Worm (Caenorhabditis elegans) whole organism, dauer: Measurements from ENCODE around the gene F52E4.5.

ENCODE experiments used
- unc-62 ChIP-seq: sonication (generic microtip); optimal IDR thresholded peaks from 2 replicates; lab custom pipeline; 2017; ENCODE audit warnings: missing biosample characterization, missing genetic modification reagents, missing genetic modification characterization

F52E4.5 gene

ce11 chrX:3087245-3087644 lies at the start of gene F52E4.5:
Gene F52E4.5, minus strand, starts transcription at chrX:3087345.
- no peak for TF ChIP-seq unc-62 (GFP tag; lab: Kevin White, UChicago)

- no peak for TF ChIP-seq unc-62 (GFP tag; lab: Kevin White, UChicago)
These were observed 48.0 kb upstream of the F52E4.5 start, which contains the start of gene K10B3.1 for ce11 chrX:3135186-3135585. Gene K10B3.1, plus strand, starts transcription at chrX:3135486.

ce11 chrX:3127626-3128142 lies 40.5 kb upstream of the F52E4.5 start:
- TF ChIP-seq unc-62 (GFP tag; lab: Kevin White, UChicago), result no peak

- no peak for TF ChIP-seq unc-62 (GFP tag; lab: Kevin White, UChicago)
These were observed 39.8 kb upstream of the F52E4.5 start, which contains the start of gene spc-1 for ce11 chrX:3126979-3127378. Gene spc-1, minus strand, starts transcription at chrX:3127079.

- no peak for TF ChIP-seq unc-62 (GFP tag; lab: Kevin White, UChicago)
These were observed 39.1 kb upstream of the F52E4.5 start for ce11 chrX:3126233-3126632.

ce11 chrX:3119606-3120005 lies 32.5 kb upstream of the F52E4.5 start:
- TF ChIP-seq unc-62 (GFP tag; lab: Kevin White, UChicago), result no peak

ce11 chrX:3118596-3119287 lies 31.6 kb upstream of the F52E4.5 start:
- no peak for TF ChIP-seq unc-62 (GFP tag; lab: Kevin White, UChicago)

ce11 chrX:3117204-3117603 lies 30.1 kb upstream of the F52E4.5 start:
- TF ChIP-seq unc-62 (GFP tag; lab: Kevin White, UChicago), result no peak

- no peak for TF ChIP-seq unc-62 (GFP tag; lab: Kevin White, UChicago)
These were observed 29.1 kb upstream of the F52E4.5 start, which contains the start of gene mai-1 for ce11 chrX:3116033-3116876. Gene mai-1, minus strand, starts transcription at chrX:3116589.

ce11 chrX:3115134-3116032 lies 28.2 kb upstream of the F52E4.5 start:
- TF ChIP-seq unc-62 (GFP tag; lab: Kevin White, UChicago), result no peak

- TF ChIP-seq unc-62 (GFP tag; lab: Kevin White, UChicago), result no peak
These were observed 27.4 kb upstream of the F52E4.5 start, which contains the start of gene gpd-2 for ce11 chrX:3114306-3115133. Gene gpd-2, minus strand, starts transcription at chrX:3114689.

ce11 chrX:3112946-3113427 lies 25.8 kb upstream of the F52E4.5 start, which contains the start of gene gpd-3:
Gene gpd-3, minus strand, starts transcription at chrX:3113341.
- no peak for TF ChIP-seq unc-62 (GFP tag; lab: Kevin White, UChicago)

ce11 chrX:3111687-3112086 lies 24.5 kb upstream of the F52E4.5 start:
- TF ChIP-seq unc-62 (GFP tag; lab: Kevin White, UChicago), result no peak

ce11 chrX:3111066-3111465 lies 23.9 kb upstream of the F52E4.5 start:
- TF ChIP-seq unc-62 (GFP tag; lab: Kevin White, UChicago), result no peak
